Worm (Caenorhabditis elegans) whole organism, young adult: ENCODE results near the gene cest-17.

Source experiments
- F10E7.11 ChIP-seq: sonication (generic microtip); optimal IDR thresholded peaks from 2 replicates; lab custom pipeline; 2017; ENCODE audit warnings: mild to moderate bottlenecking, missing genetic modification characterization, moderate library complexity, missing compliant biosample characterization
- hmg-20 ChIP-seq: fragments of 200-800 bp; sonication (Bioruptor generic); IDR thresholded peaks from 2 replicates; pipeline ENCODE4 v1.3.6; 2022; ENCODE audit warnings: missing genetic modification reagents, missing genetic modification characterization, missing compliant biosample characterization
- nfyb-1 ChIP-seq: fragments of 200-800 bp; sonication (Bioruptor generic); IDR thresholded peaks from 2 replicates; pipeline ENCODE4 v1.3.6; 2022; ENCODE audit warnings: missing genetic modification reagents, missing genetic modification characterization, missing compliant biosample characterization
- pha-4 ChIP-seq: fragments of 150-350 bp; sonication (generic microtip); optimal IDR thresholded peaks from 2 replicates; lab custom pipeline; 2014; ENCODE audit warnings: missing biosample characterization, missing genetic modification reagents, missing genetic modification characterization
- unc-62 ChIP-seq: fragments of 150-350 bp; optimal IDR thresholded peaks from 2 replicates; lab custom pipeline; 2014; ENCODE audit warnings: missing biosample characterization, missing genetic modification reagents, missing genetic modification characterization
- ztf-3 ChIP-seq: fragments of 200-800 bp; sonication (Bioruptor generic); optimal IDR thresholded peaks from 2 replicates; lab custom pipeline; 2018; ENCODE audit warnings: mild to moderate bottlenecking, missing genetic modification characterization, missing compliant biosample characterization

DNA sequence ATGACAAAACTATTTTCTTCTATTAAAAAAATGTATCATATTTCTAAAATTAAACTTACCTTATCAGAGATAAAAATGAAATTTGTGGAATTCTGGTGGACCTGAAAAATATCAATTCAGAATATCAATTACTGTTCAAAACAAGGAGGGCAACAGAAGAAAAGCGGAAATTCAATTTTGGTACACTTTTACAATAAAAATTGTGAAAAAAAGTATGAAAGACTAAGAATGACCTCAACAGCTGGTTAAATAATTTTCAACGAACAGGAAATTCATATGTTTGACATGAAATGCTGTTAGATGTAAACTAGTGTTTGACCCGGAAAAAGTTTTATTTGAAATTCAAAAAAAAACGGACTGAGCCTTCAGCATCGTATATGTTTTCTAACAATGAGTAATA, 10.7 kb downstream of the cest-17 start, which contains the start of gene K07C11.7:
- TF ChIP-seq ztf-3 (GFP tag; lab: Kevin White, UChicago) (no peak), unc-62 (no peak), nfyb-1 (GFP tag; lab: Robert Waterston, UW) (no peak), hmg-20 (GFP tag; lab: Robert Waterston, UW) (no peak), F10E7.11 (tag; lab: Kevin White, UChicago) (no peak), pha-4 (tag; lab: Kevin White, UChicago) (no peak)
